Worm (Caenorhabditis elegans) whole organism, L1 larva: ENCODE data around the gene C16D9.5.

Experiments
- C04F5.9 ChIP-seq: sonication (generic microtip); optimal IDR thresholded peaks from 2 replicates; lab custom pipeline; 2016; ENCODE audit warnings: missing genetic modification characterization, missing compliant biosample characterization
- C16A3.4 ChIP-seq: fragments of 150-350 bp; optimal IDR thresholded peaks from 2 replicates; lab custom pipeline; 2014; ENCODE audit warnings: missing biosample characterization, missing genetic modification characterization
- alr-1 ChIP-seq: fragments of 200-800 bp; sonication (Bioruptor generic); optimal IDR thresholded peaks from 2 replicates; lab custom pipeline; 2018; ENCODE audit warnings: borderline replicate concordance, mild to moderate bottlenecking, missing genetic modification characterization, missing compliant biosample characterization
- ceh-8 ChIP-seq: fragments of 200-800 bp; sonication (Bioruptor generic); optimal IDR thresholded peaks from 2 replicates; lab custom pipeline; 2018; ENCODE audit warnings: mild to moderate bottlenecking, missing genetic modification characterization, moderate library complexity, missing compliant biosample characterization
- ceh-82 ChIP-seq, 3 experiments: fragments of 150-350 bp in 1 of 3; sonication (generic microtip) in 2 of 3; optimal IDR thresholded peaks; 2 replicates each; lab custom pipeline; 2014 to 2017; ENCODE audit warnings: missing biosample characterization in 3 of 3, missing genetic modification characterization in 3 of 3
- ceh-88 ChIP-seq: fragments of 200-800 bp; sonication (Bioruptor generic); IDR thresholded peaks from 2 replicates; pipeline ENCODE4 v1.3.6; 2022; ENCODE audit warnings: missing genetic modification characterization, missing compliant biosample characterization
- dpl-1 ChIP-seq, 3 experiments: fragments of 150-350 bp in 2 of 3; sonication (generic microtip) in 1 of 3; optimal IDR thresholded peaks; 2 replicates each; lab custom pipeline; 2014 to 2017; ENCODE audit warnings: missing biosample characterization in 3 of 3, missing genetic modification characterization in 3 of 3, missing genetic modification reagents in 3 of 3
- efl-1 ChIP-seq, 4 experiments: fragments of 150-350 bp; optimal IDR thresholded peaks in 3 of 4; peaks in 1 of 4; 1 replicate in 1 of 4; 2 replicates in 3 of 4; lab custom pipeline; 2014; ENCODE audit warnings: missing biosample characterization in 2 of 4, missing genetic modification characterization in 2 of 4, missing genetic modification reagents in 2 of 4
- efl-3 ChIP-seq: fragments of 200-800 bp; sonication (Bioruptor generic); optimal IDR thresholded peaks from 2 replicates; lab custom pipeline; 2018; ENCODE audit warnings: mild to moderate bottlenecking, missing genetic modification characterization, missing compliant biosample characterization
- elt-3 ChIP-seq, 6 experiments: fragments of 150-350 bp in 1 of 6; sonication (generic microtip); optimal IDR thresholded peaks; 2 replicates each; lab custom pipeline; 2017 to 2018; ENCODE audit warnings: missing biosample characterization in 6 of 6, missing genetic modification characterization in 6 of 6, inconsistent platforms in 1 of 6
- fkh-10 ChIP-seq: sonication (generic microtip); optimal IDR thresholded peaks from 2 replicates; lab custom pipeline; 2017; ENCODE audit warnings: missing biosample characterization, missing genetic modification reagents, missing genetic modification characterization
- fkh-4 ChIP-seq: sonication (generic microtip); optimal IDR thresholded peaks from 2 replicates; lab custom pipeline; 2016; ENCODE audit warnings: missing compliant biosample characterization, missing genetic modification characterization, borderline replicate concordance
- fkh-8 ChIP-seq: sonication (generic microtip); optimal IDR thresholded peaks from 2 replicates; lab custom pipeline; 2016; ENCODE audit warnings: mild to moderate bottlenecking, missing genetic modification characterization, missing compliant biosample characterization
- fos-1 ChIP-seq: fragments of 150-350 bp; optimal IDR thresholded peaks from 2 replicates; lab custom pipeline; 2014; ENCODE audit warnings: missing biosample characterization, missing genetic modification characterization
- grh-1 ChIP-seq: fragments of 200-800 bp; sonication (Bioruptor generic); IDR thresholded peaks from 2 replicates; pipeline ENCODE4 v1.3.6; 2022; ENCODE audit warnings: missing genetic modification reagents, missing genetic modification characterization, missing compliant biosample characterization
- hlh-17 ChIP-seq: fragments of 200-800 bp; sonication (Bioruptor generic); optimal IDR thresholded peaks from 2 replicates; lab custom pipeline; 2018; ENCODE audit warnings: missing genetic modification characterization, mild to moderate bottlenecking, missing compliant biosample characterization, moderate library complexity, borderline replicate concordance
- hpl-2 ChIP-seq: fragments of 150-350 bp; optimal IDR thresholded peaks from 2 replicates; lab custom pipeline; 2014; ENCODE audit warnings: missing biosample characterization, missing genetic modification reagents, missing genetic modification characterization
- isw-1 ChIP-seq: fragments of 200-800 bp; sonication (Bioruptor generic); IDR thresholded peaks from 2 replicates; pipeline ENCODE4 v1.3.6; 2022; ENCODE audit warnings: missing genetic modification characterization, missing compliant biosample characterization
- jun-1 ChIP-seq: fragments of 150-350 bp; optimal IDR thresholded peaks from 2 replicates; lab custom pipeline; 2014; ENCODE audit warnings: missing biosample characterization, missing genetic modification reagents, missing genetic modification characterization
- lin-13 ChIP-seq: fragments of 150-350 bp; optimal IDR thresholded peaks from 2 replicates; lab custom pipeline; 2014; ENCODE audit warnings: missing biosample characterization, missing genetic modification reagents, missing genetic modification characterization
- lin-14 ChIP-seq: fragments of 200-800 bp; sonication (Bioruptor generic); optimal IDR thresholded peaks from 2 replicates; lab custom pipeline; 2018; ENCODE audit warnings: mild to moderate bottlenecking, missing genetic modification characterization, moderate library complexity, missing compliant biosample characterization
- lin-15B ChIP-seq: fragments of 150-350 bp; sonication (generic microtip); optimal IDR thresholded peaks from 3 replicates; lab custom pipeline; 2014; ENCODE audit warnings: missing biosample characterization, missing genetic modification characterization
- lin-35 ChIP-seq, 2 experiments: fragments of 150-350 bp; optimal IDR thresholded peaks; 2 replicates each; lab custom pipeline; 2014; ENCODE audit warnings: missing biosample characterization in 2 of 2, missing genetic modification characterization in 2 of 2, missing genetic modification reagents in 2 of 2
- lin-39 ChIP-seq: fragments of 150-350 bp; optimal IDR thresholded peaks from 2 replicates; lab custom pipeline; 2014; ENCODE audit warnings: missing biosample characterization, missing genetic modification reagents, missing genetic modification characterization
- mdl-1 ChIP-seq, 2 experiments: fragments of 150-350 bp; optimal IDR thresholded peaks; 2 replicates each; lab custom pipeline; 2014 to 2017; ENCODE audit warnings: missing biosample characterization in 2 of 2, missing genetic modification characterization in 2 of 2, inconsistent platforms in 1 of 2
- mep-1 ChIP-seq: fragments of 150-350 bp; optimal IDR thresholded peaks from 2 replicates; lab custom pipeline; 2014; ENCODE audit warnings: missing biosample characterization, missing genetic modification characterization
- nhr-12 ChIP-seq: sonication (generic microtip); optimal IDR thresholded peaks from 2 replicates; lab custom pipeline; 2017; ENCODE audit warnings: missing biosample characterization, missing genetic modification characterization
- nhr-28 ChIP-seq: fragments of 150-350 bp; optimal IDR thresholded peaks from 2 replicates; lab custom pipeline; 2014; ENCODE audit warnings: missing biosample characterization, missing genetic modification characterization
- nhr-77 ChIP-seq: fragments of 150-350 bp; optimal IDR thresholded peaks from 2 replicates; lab custom pipeline; 2014; ENCODE audit warnings: missing biosample characterization, missing genetic modification characterization
- nhr-84 ChIP-seq: sonication (generic microtip); optimal IDR thresholded peaks from 2 replicates; lab custom pipeline; 2017; ENCODE audit warnings: missing biosample characterization, missing genetic modification characterization
- pax-3 ChIP-seq: fragments of 200-800 bp; sonication (Bioruptor generic); optimal IDR thresholded peaks from 2 replicates; lab custom pipeline; 2018; ENCODE audit warnings: mild to moderate bottlenecking, missing genetic modification characterization, moderate library complexity, missing compliant biosample characterization
- rnt-1 ChIP-seq: sonication (generic microtip); optimal IDR thresholded peaks from 2 replicates; lab custom pipeline; 2016; ENCODE audit warnings: mild to moderate bottlenecking, missing genetic modification characterization, moderate library complexity, missing compliant biosample characterization
- snpc-4 ChIP-seq: fragments of 150-350 bp; optimal IDR thresholded peaks from 2 replicates; lab custom pipeline; 2014; ENCODE audit warnings: missing biosample characterization, missing genetic modification characterization
- snu-23 ChIP-seq: sonication (generic microtip); optimal IDR thresholded peaks from 2 replicates; lab custom pipeline; 2016; ENCODE audit warnings: missing genetic modification characterization, missing compliant biosample characterization
- swsn-7 ChIP-seq: sonication (generic microtip); optimal IDR thresholded peaks from 2 replicates; lab custom pipeline; 2016; ENCODE audit warnings: missing genetic modification characterization, missing compliant biosample characterization
- tbx-2 ChIP-seq: sonication (generic microtip); optimal IDR thresholded peaks from 2 replicates; lab custom pipeline; 2016; ENCODE audit warnings: missing genetic modification characterization, missing compliant biosample characterization
- tlp-1 ChIP-seq: fragments of 150-350 bp; optimal IDR thresholded peaks from 2 replicates; lab custom pipeline; 2014; ENCODE audit warnings: missing biosample characterization, missing genetic modification characterization
- unc-62 ChIP-seq: fragments of 150-350 bp; optimal IDR thresholded peaks from 2 replicates; lab custom pipeline; 2014; ENCODE audit warnings: missing biosample characterization, missing genetic modification reagents, missing genetic modification characterization
- unc-86 ChIP-seq: sonication (generic microtip); optimal IDR thresholded peaks from 2 replicates; lab custom pipeline; 2016; ENCODE audit warnings: missing genetic modification characterization, missing compliant biosample characterization
- unc-98 ChIP-seq: fragments of 200-800 bp; sonication (Bioruptor generic); IDR thresholded peaks from 2 replicates; pipeline ENCODE4 v1.3.6; 2022; ENCODE audit warnings: missing genetic modification characterization, missing compliant biosample characterization
- xbp-1 ChIP-seq: sonication (generic microtip); optimal IDR thresholded peaks from 2 replicates; lab custom pipeline; 2016; ENCODE audit warnings: missing genetic modification characterization, missing compliant biosample characterization
- ztf-11 ChIP-seq, 2 experiments: sonication (generic microtip); optimal IDR thresholded peaks; 2 replicates each; lab custom pipeline; 2016 to 2017; ENCODE audit warnings: missing genetic modification characterization in 2 of 2, missing biosample characterization in 1 of 2, missing compliant biosample characterization in 1 of 2
- ztf-4 ChIP-seq: fragments of 150-350 bp; optimal IDR thresholded peaks from 2 replicates; lab custom pipeline; 2014; ENCODE audit warnings: missing biosample characterization, missing genetic modification characterization

Gene C16D9.5

ce11 chrV:8228712-8229119 lies 16.6 kb downstream of the C16D9.5 start (continued):
- TF ChIP-seq isw-1 (GFP tag; lab: Robert Waterston, UW), result peak; percentile 34
- TF ChIP-seq unc-98 (GFP tag; lab: Robert Waterston, UW), result peak; percentile 50; the same call in 1 of the 2 replicates
- peak; percentile 84 for TF ChIP-seq tbx-2 (tag; lab: Kevin White, UChicago)
- no peak for TF ChIP-seq ceh-8 (GFP tag; lab: Kevin White, UChicago)
- peak in 1 of 2 experiments; percentile 63 for TF ChIP-seq ztf-11 (tag; optimal IDR thresholded peaks at IDR 0.05; lab: Kevin White, UChicago)
- peak; percentile 63 for TF ChIP-seq ceh-88
- TF ChIP-seq grh-1 (GFP tag; lab: Robert Waterston, UW), result peak; percentile 86
- no peak for TF ChIP-seq unc-62
- peak; percentile 95 for TF ChIP-seq swsn-7 (tag; lab: Kevin White, UChicago)
- TF ChIP-seq lin-14, result peak; percentile 89
- TF ChIP-seq efl-3 (GFP tag; lab: Kevin White, UChicago), result peak; percentile 45
- peak; percentile 25 for TF ChIP-seq fkh-4 (tag; lab: Kevin White, UChicago)
- TF ChIP-seq rnt-1 (tag; lab: Kevin White, UChicago), result peak; percentile 95
- no peak for TF ChIP-seq tlp-1 (tag; lab: Kevin White, UChicago)
- TF ChIP-seq C04F5.9 (tag; lab: Kevin White, UChicago), result peak; percentile 30
- peak; percentile 92 for TF ChIP-seq snu-23 (GFP tag; lab: Kevin White, UChicago)
- TF ChIP-seq efl-1 (optimal IDR thresholded peaks at IDR 0.05; lab: Kevin White, UChicago), result peak; percentile 63 to 77
- peak; percentile 57 to 96 for TF ChIP-seq efl-1 (GFP tag; optimal IDR thresholded peaks at IDR 0.05 in 1 of 2; lab: Kevin White, UChicago)
- peak; percentile 71 for TF ChIP-seq unc-86 (tag; lab: Kevin White, UChicago)
- TF ChIP-seq lin-13 (GFP tag; lab: Kevin White, UChicago), result peak; percentile 71
- peak; percentile 79 for TF ChIP-seq mep-1 (tag; lab: Kevin White, UChicago)
- peak; percentile 99 for TF ChIP-seq snpc-4
- TF ChIP-seq fos-1 (tag; lab: Kevin White, UChicago), result peak; percentile 52
- peak; percentile 46 to 67 (median 60) for TF ChIP-seq dpl-1 (GFP tag; optimal IDR thresholded peaks at IDR 0.05; lab: Kevin White, UChicago)
- peak; percentile 53 for TF ChIP-seq fkh-8 (tag; lab: Kevin White, UChicago)
- TF ChIP-seq hpl-2 (GFP tag; lab: Kevin White, UChicago), result peak; percentile 36
- no peak for TF ChIP-seq nhr-28 (tag; lab: Kevin White, UChicago)
- peak; percentile 8 to 46 (median 25) for TF ChIP-seq elt-3 (tag; optimal IDR thresholded peaks at IDR 0.05; lab: Kevin White, UChicago)
- TF ChIP-seq nhr-77, result peak; percentile 84
- peak in 1 of 2 experiments; percentile 72 for TF ChIP-seq mdl-1 (tag; optimal IDR thresholded peaks at IDR 0.05; lab: Kevin White, UChicago)
- TF ChIP-seq lin-15B (tag; lab: Kevin White, UChicago), result peak; percentile 42
- TF ChIP-seq ztf-4 (tag; lab: Kevin White, UChicago), result peak; percentile 60
- peak; percentile 73 for TF ChIP-seq jun-1 (tag; lab: Kevin White, UChicago)
- TF ChIP-seq lin-39, result peak; percentile 58
- TF ChIP-seq nhr-84, result no peak
- TF ChIP-seq xbp-1 (tag; lab: Kevin White, UChicago), result peak; percentile 86
- TF ChIP-seq lin-35 (GFP tag; optimal IDR thresholded peaks at IDR 0.05; lab: Kevin White, UChicago), result peak; percentile 53 to 69
- peak; percentile 75 to 90 (median 85) for TF ChIP-seq ceh-82 (tag; optimal IDR thresholded peaks at IDR 0.05; lab: Kevin White, UChicago)
- no peak for TF ChIP-seq nhr-12
- no peak for TF ChIP-seq alr-1 (tag; lab: Kevin White, UChicago)
- TF ChIP-seq hlh-17 (GFP tag; lab: Kevin White, UChicago), result no peak
- TF ChIP-seq, all 84 proteins: peak for 54

- TF ChIP-seq lin-15B (tag; lab: Kevin White, UChicago) (no peak), fkh-8 (tag; lab: Kevin White, UChicago) (peak; percentile 43), C16A3.4 (tag; lab: Kevin White, UChicago) (no peak), pax-3 (no peak), fkh-10 (no peak), ztf-4 (tag; lab: Kevin White, UChicago) (no peak)
Measured at ce11 chrV:8226812-8227211, 18.5 kb downstream of the C16D9.5 start, which contains the start of gene K07C11.10. K07C11.10 (minus strand) TSS chrV:8226912.
